Worm (Caenorhabditis elegans) whole organism, mixed stage, embryonic: ENCODE measurements around the gene cup-14.

ENCODE experiments used
- blmp-1 ChIP-seq: fragments of 150-350 bp; optimal IDR thresholded peaks from 2 replicates; lab custom pipeline; 2014; ENCODE audit warnings: missing biosample characterization, missing genetic modification characterization
- hlh-1 ChIP-seq: fragments of 150-350 bp; optimal IDR thresholded peaks from 2 replicates; lab custom pipeline; 2014; ENCODE audit warnings: missing biosample characterization, missing genetic modification reagents, missing genetic modification characterization
- snpc-4 ChIP-seq: fragments of 150-350 bp; optimal IDR thresholded peaks from 2 replicates; lab custom pipeline; 2014; ENCODE audit warnings: missing biosample characterization, missing genetic modification characterization
- sptf-1 ChIP-seq: sonication (generic microtip); optimal IDR thresholded peaks from 2 replicates; lab custom pipeline; 2017; ENCODE audit warnings: mild to moderate bottlenecking, missing genetic modification characterization, moderate library complexity, missing compliant biosample characterization
- unc-39 ChIP-seq: fragments of 150-350 bp; optimal IDR thresholded peaks from 2 replicates; lab custom pipeline; 2014; ENCODE audit warnings: missing biosample characterization, missing genetic modification characterization
- unc-62 ChIP-seq: fragments of 150-350 bp; optimal IDR thresholded peaks from 2 replicates; lab custom pipeline; 2014; ENCODE audit warnings: missing biosample characterization, missing genetic modification reagents, missing genetic modification characterization

DNA sequence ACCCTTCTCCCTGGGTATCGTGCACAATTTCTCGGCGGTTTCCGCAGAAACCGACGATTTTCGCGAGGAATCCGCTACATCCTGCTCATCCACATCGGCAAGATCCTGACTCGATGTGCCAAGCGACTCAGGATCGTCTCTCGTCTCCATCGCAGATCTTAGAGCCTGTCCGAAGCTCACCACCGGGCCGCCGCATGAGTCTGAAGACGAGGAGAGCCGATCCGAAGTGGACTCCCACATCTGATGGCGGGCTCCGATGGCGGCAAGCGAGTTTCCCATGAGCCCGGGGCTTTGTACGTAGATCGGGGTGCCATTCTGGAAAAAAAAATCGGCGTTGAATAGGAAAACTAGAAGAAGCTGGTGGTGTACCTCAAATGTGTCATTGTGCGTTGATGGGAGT lies 13.7 kb downstream of the cup-14 start:
- TF ChIP-seq hlh-1 (no peak), unc-39 (tag; lab: Kevin White, UChicago) (no peak), blmp-1 (tag; lab: Kevin White, UChicago) (no peak), sptf-1 (tag; lab: Kevin White, UChicago) (no peak), unc-62 (GFP tag; lab: Kevin White, UChicago) (no peak), snpc-4 (no peak)
